Worm (Caenorhabditis elegans) whole organism, L2 larva: ENCODE results near the gene unc-61.

Experiments
- blmp-1 ChIP-seq: sonication (generic microtip); optimal IDR thresholded peaks from 2 replicates; lab custom pipeline; 2017; ENCODE audit warnings: missing genetic modification characterization, mild to moderate bottlenecking, missing compliant biosample characterization, antibody characterized with exemption, moderate library complexity; ENCODE audit not compliant: insufficient read depth
- ceh-82 ChIP-seq: fragments of 150-350 bp; optimal IDR thresholded peaks from 2 replicates; lab custom pipeline; 2014; ENCODE audit warnings: missing biosample characterization, missing genetic modification characterization
- egl-27 ChIP-seq: sonication (generic microtip); optimal IDR thresholded peaks from 3 replicates; lab custom pipeline; 2017; ENCODE audit warnings: missing biosample characterization, missing genetic modification reagents, missing genetic modification characterization
- mab-5 ChIP-seq: fragments of 150-350 bp; optimal IDR thresholded peaks from 2 replicates; lab custom pipeline; 2014; ENCODE audit warnings: missing biosample characterization, missing genetic modification characterization
- sma-9 ChIP-seq, 2 experiments: fragments of 150-350 bp in 1 of 2; sonication (generic microtip) in 1 of 2; optimal IDR thresholded peaks; 2 replicates each; lab custom pipeline; 2014 to 2016; ENCODE audit warnings: missing genetic modification characterization in 2 of 2, mild to moderate bottlenecking in 1 of 2, missing biosample characterization in 1 of 2, missing compliant biosample characterization in 1 of 2, missing genetic modification reagents in 1 of 2, moderate library complexity in 1 of 2
- zag-1 ChIP-seq: fragments of 150-350 bp; optimal IDR thresholded peaks from 2 replicates; lab custom pipeline; 2014; ENCODE audit warnings: missing biosample characterization, missing genetic modification characterization
- ztf-11 ChIP-seq: sonication (generic microtip); optimal IDR thresholded peaks from 2 replicates; lab custom pipeline; 2017; ENCODE audit warnings: missing biosample characterization, missing genetic modification characterization

ce11 chrV:14684359-14685312, 49.4 kb downstream of the unc-61 start, which contains the start of gene hsp-90:
- TF ChIP-seq sma-9 (GFP tag; optimal IDR thresholded peaks at IDR 0.05; lab: Kevin White, UChicago) (no peak), sma-9 (tag; optimal IDR thresholded peaks at IDR 0.05; lab: Kevin White, UChicago) (no peak), blmp-1 (tag; lab: Kevin White, UChicago) (no peak), zag-1 (tag; lab: Kevin White, UChicago) (no peak), ztf-11 (tag; lab: Kevin White, UChicago) (no peak), ceh-82 (tag; lab: Kevin White, UChicago) (no peak), mab-5 (tag; lab: Kevin White, UChicago) (no peak), egl-27 (no peak)
